Fruit fly (Drosophila melanogaster) whole organism, embryonic: ENCODE data around the gene Rh5.
A peak's percentile ranks its signal among the peaks of the same experiment; 100 is the strongest.

Experiments used
- CG10462 ChIP-seq: fragments of 200-800 bp; sonication (Bioruptor generic); optimal IDR thresholded peaks from 2 replicates; lab custom pipeline; 2016; ENCODE audit warnings: missing biosample characterization, missing genetic modification characterization
- CG10979 ChIP-seq: fragments of 200-800 bp; sonication (Bioruptor generic); optimal IDR thresholded peaks from 2 replicates; lab custom pipeline; 2018; ENCODE audit warnings: missing biosample characterization, mild to moderate bottlenecking, missing genetic modification characterization, moderate library complexity
- CG11085 ChIP-seq: fragments of 200-800 bp; sonication (Bioruptor generic); IDR thresholded peaks from 2 replicates; pipeline ENCODE4 v1.3.6; 2022; ENCODE audit warnings: missing biosample characterization, missing genetic modification characterization
- CG11723 ChIP-seq: fragments of 200-800 bp; sonication (Bioruptor generic); optimal IDR thresholded peaks from 2 replicates; lab custom pipeline; 2017; ENCODE audit warnings: missing biosample characterization, mild to moderate bottlenecking, missing genetic modification characterization
- CG12155 ChIP-seq: fragments of 200-800 bp; sonication (Bioruptor generic); optimal IDR thresholded peaks from 3 replicates; lab custom pipeline; 2016; ENCODE audit warnings: missing biosample characterization, missing genetic modification characterization
- CG12769 ChIP-seq: fragments of 200-800 bp; sonication (Bioruptor generic); optimal IDR thresholded peaks from 2 replicates; lab custom pipeline; 2019; ENCODE audit warnings: missing biosample characterization, mild to moderate bottlenecking, missing genetic modification characterization, moderate library complexity
- CG13296 ChIP-seq: fragments of 200-800 bp; sonication (Bioruptor generic); optimal IDR thresholded peaks from 3 replicates; lab custom pipeline; 2018; ENCODE audit warnings: missing biosample characterization, mild to moderate bottlenecking, missing genetic modification characterization
- CG13894 ChIP-seq: fragments of 200-800 bp; sonication (Bioruptor generic); optimal IDR thresholded peaks from 3 replicates; lab custom pipeline; 2018; ENCODE audit warnings: missing biosample characterization, mild to moderate bottlenecking, missing genetic modification characterization, moderate library complexity
- CG15514 ChIP-seq: fragments of 200-800 bp; sonication (Bioruptor generic); optimal IDR thresholded peaks from 3 replicates; lab custom pipeline; 2017; ENCODE audit warnings: missing biosample characterization, missing genetic modification characterization, mild to moderate bottlenecking, moderate library complexity, missing genetic modification reagents
- CG16813 ChIP-seq: fragments of 200-800 bp; sonication (Bioruptor generic); IDR thresholded peaks from 3 replicates; pipeline ENCODE4 v1.3.6; 2022; ENCODE audit warnings: missing biosample characterization, missing genetic modification characterization; ENCODE audit not compliant: partially characterized antibody
- CG17361 ChIP-seq: fragments of 200-800 bp; sonication (Bioruptor generic); IDR thresholded peaks from 3 replicates; pipeline ENCODE4 v1.3.6; 2022; ENCODE audit warnings: missing biosample characterization, missing genetic modification characterization
- CG2116 ChIP-seq: fragments of 200-800 bp; sonication (Bioruptor generic); optimal IDR thresholded peaks from 3 replicates; lab custom pipeline; 2018; ENCODE audit warnings: missing biosample characterization, mild to moderate bottlenecking, missing genetic modification characterization
- CG34376 ChIP-seq: fragments of 200-800 bp; sonication (Bioruptor generic); optimal IDR thresholded peaks from 2 replicates; lab custom pipeline; 2018; ENCODE audit warnings: missing biosample characterization, mild to moderate bottlenecking, missing genetic modification characterization
- CG3995 ChIP-seq: fragments of 200-800 bp; sonication (Bioruptor generic); optimal IDR thresholded peaks from 3 replicates; lab custom pipeline; 2016; ENCODE audit warnings: missing biosample characterization, missing genetic modification characterization
- CG4707 ChIP-seq: fragments of 200-800 bp; sonication (Bioruptor generic); optimal IDR thresholded peaks from 2 replicates; lab custom pipeline; 2018; ENCODE audit warnings: missing biosample characterization, mild to moderate bottlenecking, missing genetic modification characterization, moderate library complexity
- CG4854 ChIP-seq: fragments of 200-800 bp; sonication (Bioruptor generic); optimal IDR thresholded peaks from 2 replicates; lab custom pipeline; 2016; ENCODE audit warnings: missing biosample characterization, missing genetic modification characterization, inconsistent platforms
- CG7556 ChIP-seq: fragments of 200-800 bp; sonication (Bioruptor generic); optimal IDR thresholded peaks from 2 replicates; lab custom pipeline; 2017; ENCODE audit warnings: missing biosample characterization, mild to moderate bottlenecking, missing genetic modification characterization
- CG7745 ChIP-seq: fragments of 200-800 bp; sonication (Bioruptor generic); optimal IDR thresholded peaks from 2 replicates; lab custom pipeline; 2018; ENCODE audit warnings: missing biosample characterization, mild to moderate bottlenecking, missing genetic modification characterization, moderate library complexity
- CG7786 ChIP-seq: fragments of 200-800 bp; sonication (Bioruptor generic); optimal IDR thresholded peaks from 2 replicates; lab custom pipeline; 2016; ENCODE audit warnings: missing biosample characterization, missing genetic modification characterization
- CG8089 ChIP-seq: fragments of 200-800 bp; sonication (Bioruptor generic); optimal IDR thresholded peaks from 3 replicates; lab custom pipeline; 2016; ENCODE audit warnings: missing biosample characterization, missing genetic modification characterization
- CG9437 ChIP-seq: fragments of 200-800 bp; sonication (Bioruptor generic); optimal IDR thresholded peaks from 2 replicates; lab custom pipeline; 2018; ENCODE audit warnings: missing biosample characterization, mild to moderate bottlenecking, missing genetic modification characterization
- Camta ChIP-seq: fragments of 200-800 bp; sonication (Bioruptor generic); optimal IDR thresholded peaks from 2 replicates; lab custom pipeline; 2016; ENCODE audit warnings: missing biosample characterization, missing genetic modification characterization
- Chrac-16 ChIP-seq: fragments of 200-800 bp; sonication (Bioruptor generic); optimal IDR thresholded peaks from 3 replicates; lab custom pipeline; 2016; ENCODE audit warnings: missing biosample characterization, missing genetic modification characterization
- CoRest ChIP-seq: fragments of 200-800 bp; sonication (Bioruptor generic); optimal IDR thresholded peaks from 3 replicates; lab custom pipeline; 2018; ENCODE audit warnings: missing biosample characterization, mild to moderate bottlenecking, missing genetic modification characterization, moderate library complexity
- D19A ChIP-seq: fragments of 200-800 bp; optimal IDR thresholded peaks from 3 replicates; lab custom pipeline; 2019; ENCODE audit warnings: missing biosample characterization, mild to moderate bottlenecking, missing genetic modification characterization, moderate library complexity
- Deaf1 ChIP-seq: fragments of 200-800 bp; optimal IDR thresholded peaks from 3 replicates; lab custom pipeline; 2019; ENCODE audit warnings: missing biosample characterization, mild to moderate bottlenecking, missing genetic modification characterization, moderate library complexity
- Hand ChIP-seq: fragments of 200-800 bp; sonication (Bioruptor generic); optimal IDR thresholded peaks from 2 replicates; lab custom pipeline; 2017; ENCODE audit warnings: mild to moderate bottlenecking, missing biosample characterization, missing genetic modification reagents, missing genetic modification characterization
- Kr ChIP-seq: fragments of 200-800 bp; sonication (Bioruptor generic); optimal IDR thresholded peaks from 2 replicates; lab custom pipeline; 2017; ENCODE audit warnings: missing biosample characterization, mild to moderate bottlenecking, missing genetic modification characterization
- Lpt ChIP-seq: fragments of >200 bp; optimal IDR thresholded peaks from 2 replicates; lab custom pipeline; 2018; ENCODE audit warnings: missing biosample characterization, missing genetic modification characterization
- Rx ChIP-seq: fragments of 200-800 bp; sonication (Bioruptor generic); IDR thresholded peaks from 2 replicates; pipeline ENCODE4 v1.3.6; 2022; ENCODE audit warnings: missing biosample characterization, missing genetic modification characterization
- Sry-β ChIP-seq: fragments of 200-800 bp; sonication (Bioruptor generic); optimal IDR thresholded peaks from 2 replicates; lab custom pipeline; 2018; ENCODE audit warnings: missing biosample characterization, mild to moderate bottlenecking, missing genetic modification characterization, moderate library complexity
- Sry-δ ChIP-seq: fragments of 200-800 bp; sonication (Bioruptor generic); optimal IDR thresholded peaks from 2 replicates; lab custom pipeline; 2016; ENCODE audit warnings: missing biosample characterization, missing genetic modification characterization
- croc ChIP-seq: fragments of 200-800 bp; sonication (Bioruptor generic); conservative IDR thresholded peaks from 3 replicates; pipeline ENCODE4 v1.3.6; 2022; ENCODE audit warnings: missing biosample characterization, missing genetic modification characterization
- cwo ChIP-seq: fragments of 200-800 bp; sonication (Bioruptor generic); optimal IDR thresholded peaks from 3 replicates; lab custom pipeline; 2017; ENCODE audit warnings: missing biosample characterization, missing genetic modification characterization, mild to moderate bottlenecking, moderate library complexity, missing genetic modification reagents
- esg ChIP-seq: fragments of 200-800 bp; sonication (Bioruptor generic); conservative IDR thresholded peaks from 2 replicates; pipeline ENCODE4 v1.3.6; 2022; ENCODE audit warnings: missing biosample characterization, missing genetic modification characterization
- fd3F ChIP-seq: fragments of 200-800 bp; sonication (Bioruptor generic); optimal IDR thresholded peaks from 2 replicates; lab custom pipeline; 2018; ENCODE audit warnings: missing biosample characterization, mild to moderate bottlenecking, missing genetic modification characterization, moderate library complexity
- gsb ChIP-seq: fragments of 200-800 bp; sonication (Bioruptor generic); IDR thresholded peaks from 2 replicates; pipeline ENCODE4 v1.3.6; 2022; ENCODE audit warnings: missing biosample characterization, missing genetic modification characterization
- ind ChIP-seq: fragments of 200-800 bp; sonication (Bioruptor generic); optimal IDR thresholded peaks from 3 replicates; lab custom pipeline; 2016; ENCODE audit warnings: missing biosample characterization, missing genetic modification characterization
- kah ChIP-seq: fragments of 200-800 bp; sonication (Bioruptor generic); optimal IDR thresholded peaks from 2 replicates; lab custom pipeline; 2018; ENCODE audit warnings: missing biosample characterization, mild to moderate bottlenecking, missing genetic modification characterization
- lola ChIP-seq, 3 experiments: fragments of >200 bp in 2 of 3; fragments of 200-800 bp in 1 of 3; sonication (Bioruptor generic) in 1 of 3; optimal IDR thresholded peaks; 2 replicates each; lab custom pipeline; 2017 to 2019; ENCODE audit warnings: missing biosample characterization in 3 of 3, missing genetic modification characterization in 3 of 3, mild to moderate bottlenecking in 1 of 3, moderate library complexity in 1 of 3
- nau ChIP-seq: fragments of 200-800 bp; sonication (Bioruptor generic); optimal IDR thresholded peaks from 3 replicates; lab custom pipeline; 2017; ENCODE audit warnings: missing biosample characterization, mild to moderate bottlenecking, missing genetic modification characterization, missing genetic modification reagents
- onecut ChIP-seq: fragments of 200-800 bp; sonication (Bioruptor generic); IDR thresholded peaks from 2 replicates; pipeline ENCODE4 v1.3.6; 2022; ENCODE audit warnings: missing biosample characterization, missing genetic modification characterization
- prd ChIP-seq, 3 experiments: fragments of >200 bp in 2 of 3; fragments of 200-800 bp in 1 of 3; sonication (Bioruptor generic) in 1 of 3; optimal IDR thresholded peaks in 2 of 3; IDR thresholded peaks in 1 of 3; 2 replicates in 2 of 3; 3 replicates in 1 of 3; pipeline versions ENCODE4 v1.3.6 to Lab custom; 2017 to 2022; ENCODE audit warnings: missing biosample characterization in 1 of 3, missing genetic modification characterization in 1 of 3
- sima ChIP-seq: fragments of 200-800 bp; sonication (Bioruptor generic); optimal IDR thresholded peaks from 2 replicates; lab custom pipeline; 2016; ENCODE audit warnings: missing biosample characterization, missing genetic modification characterization
- so ChIP-seq: fragments of 200-800 bp; sonication (Bioruptor generic); IDR thresholded peaks from 3 replicates; pipeline ENCODE4 v1.3.6; 2022; ENCODE audit warnings: missing biosample characterization, missing genetic modification characterization
- unpg ChIP-seq: fragments of 200-800 bp; sonication (Bioruptor generic); optimal IDR thresholded peaks from 3 replicates; lab custom pipeline; 2018; ENCODE audit warnings: missing biosample characterization, mild to moderate bottlenecking, missing genetic modification characterization, moderate library complexity
- vfl ChIP-seq: fragments of 200-800 bp; sonication (Bioruptor generic); optimal IDR thresholded peaks from 2 replicates; lab custom pipeline; 2016; ENCODE audit warnings: missing biosample characterization, missing genetic modification characterization
- vnd ChIP-seq: fragments of 200-800 bp; sonication (Bioruptor generic); IDR thresholded peaks from 3 replicates; pipeline ENCODE4 v1.3.6; 2022; ENCODE audit warnings: missing biosample characterization, missing genetic modification characterization; ENCODE audit not compliant: partially characterized antibody

Gene Rh5

dm6 chr2L:12004211-12004979 lies 3.6 kb upstream of the Rh5 start (continued):
- TF ChIP-seq Chrac-16, result no peak
- no peak for TF ChIP-seq ind
- no peak for TF ChIP-seq Lpt (GFP tag; lab: Kevin White, UChicago)
- TF ChIP-seq sima, result peak; percentile 39
- TF ChIP-seq CG3995 (GFP tag; lab: Kevin White, UChicago), result peak; percentile 4
- TF ChIP-seq kah (GFP tag; lab: Kevin White, UChicago), result peak; percentile 26
- peak; percentile 83 for TF ChIP-seq nau (GFP tag; lab: Kevin White, UChicago)
- peak; percentile 87 for TF ChIP-seq CG13894 (tag; lab: Kevin White, UChicago)
- peak; percentile 78 for TF ChIP-seq CG11723 (GFP tag; lab: Kevin White, UChicago)
- no peak for TF ChIP-seq Sry-δ
- TF ChIP-seq CG12769 (tag; lab: Kevin White, UChicago), result peak; percentile 91
- no peak for TF ChIP-seq CG16813
- peak; percentile 49 for TF ChIP-seq CG34376 (GFP tag; lab: Kevin White, UChicago)
- peak; percentile 70 for TF ChIP-seq unpg (GFP tag; lab: Kevin White, UChicago)
- TF ChIP-seq CG2116 (GFP tag; lab: Kevin White, UChicago), result peak; percentile 63
- TF ChIP-seq CG7786, result no peak
- TF ChIP-seq onecut (GFP tag; lab: Robert Waterston, UW), result peak; percentile 44
- no peak for TF ChIP-seq gsb (GFP tag; lab: Robert Waterston, UW)
- no peak for TF ChIP-seq CG11085 (GFP tag; lab: Robert Waterston, UW)
- TF ChIP-seq CG4707 (GFP tag; lab: Kevin White, UChicago), result peak; percentile 88
- no peak for TF ChIP-seq Hand
- TF ChIP-seq CG12155 (GFP tag; lab: Kevin White, UChicago), result peak; percentile 23
- TF ChIP-seq Deaf1 (tag; lab: Kevin White, UChicago), result no peak
- peak; percentile 50 for TF ChIP-seq CoRest
- TF ChIP-seq so, result no peak
- TF ChIP-seq CG7556 (GFP tag; lab: Kevin White, UChicago), result peak; percentile 73
- peak; percentile 12 for TF ChIP-seq CG10462
- peak; percentile 47 for TF ChIP-seq cwo (GFP tag; lab: Kevin White, UChicago)
- peak; percentile 18 for TF ChIP-seq CG9437 (GFP tag; lab: Kevin White, UChicago)
- peak; percentile 67 for TF ChIP-seq CG13296 (GFP tag; lab: Kevin White, UChicago)
- TF ChIP-seq vfl (GFP tag; lab: Kevin White, UChicago), result no peak
- peak; percentile 52 for TF ChIP-seq D19A (tag; lab: Kevin White, UChicago)
- no peak; the same call in 1 of the 3 replicates for TF ChIP-seq croc
- TF ChIP-seq vnd (GFP tag; lab: Robert Waterston, UW), result no peak
- TF ChIP-seq CG10979 (tag; lab: Kevin White, UChicago), result peak; percentile 24
- TF ChIP-seq CG15514, result peak; percentile 29
- no peak for TF ChIP-seq prd (optimal IDR thresholded peaks at IDR 0.05; lab: Kevin White, UChicago)
- no peak for TF ChIP-seq prd (GFP tag; IDR thresholded peaks at IDR 0.05; lab: Robert Waterston, UW)
- TF ChIP-seq fd3F (GFP tag; lab: Kevin White, UChicago), result no peak
- TF ChIP-seq CG7745 (tag; lab: Kevin White, UChicago), result peak; percentile 86
- peak; percentile 78 for TF ChIP-seq CG8089
- peak; percentile 89 for TF ChIP-seq Kr (GFP tag; lab: Kevin White, UChicago)
- TF ChIP-seq CG17361 (GFP tag; lab: Robert Waterston, UW), result no peak
- peak in 1 of 3 experiments; percentile 73 for TF ChIP-seq lola (GFP tag; optimal IDR thresholded peaks at IDR 0.05; lab: Kevin White, UChicago)
- peak; percentile 45 for TF ChIP-seq CG4854 (GFP tag; lab: Kevin White, UChicago)
- TF ChIP-seq Camta (GFP tag; lab: Kevin White, UChicago), result peak; percentile 72
- TF ChIP-seq Rx (GFP tag; lab: Robert Waterston, UW), result no peak
- TF ChIP-seq esg (GFP tag; lab: Robert Waterston, UW), result no peak
- TF ChIP-seq Sry-β (GFP tag; lab: Kevin White, UChicago), result peak; percentile 42
